ENCODE assay signal across 1 fruit fly cellular context in the genomic region with DNA sequence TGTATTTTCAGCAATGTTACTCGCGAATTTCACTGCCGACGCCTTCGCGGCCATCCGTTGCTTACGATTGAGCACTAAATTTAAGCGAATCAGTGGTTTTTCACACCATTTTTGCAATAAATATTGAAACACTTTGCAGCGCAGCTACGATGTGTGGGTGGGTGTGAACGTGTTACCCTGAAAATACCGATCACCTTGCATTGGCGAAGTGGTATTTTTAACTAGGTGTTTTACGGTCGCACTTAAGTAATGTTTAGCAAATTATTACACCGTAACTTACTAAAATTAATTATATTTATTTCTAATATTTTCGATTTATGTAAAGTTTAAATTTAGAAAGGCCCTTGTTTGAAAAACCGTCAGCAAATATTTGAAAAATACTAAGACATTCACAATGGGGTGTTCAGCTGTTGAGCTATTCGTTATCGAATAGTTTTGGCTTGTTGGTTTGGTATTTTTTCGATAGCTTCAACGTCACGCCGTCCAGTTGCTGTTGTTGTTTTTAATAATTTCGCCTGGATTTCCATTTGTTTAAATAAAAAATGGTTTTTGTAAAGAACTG.
TF ChIP-seq lines count a peak whose summit lies in the region.

TSS of gene syd (minus strand) at position 188 of the 562 bp plus-strand sequence.
TSS of gene Srp9 (plus strand) at position 441 of the 562 bp plus-strand sequence.

TF ChIP-seq in whole organism, embryonic, 481 proteins besides CTCF, POLR2A, EP300 and RAD21 (continued from another document):
- TF ChIP-seq CG13287 (GFP tag; IDR thresholded peaks at IDR 0.05; lab: Robert Waterston, UW; ENCODE audit: partially characterized antibody) (peak; percentile 54), sug (tag; optimal IDR thresholded peaks at IDR 0.05; lab: Kevin White, UChicago) (peak; percentile 20), phol (tag; optimal IDR thresholded peaks at IDR 0.05; lab: Kevin White, UChicago) (peak; percentile 17), unc-4 (GFP tag; IDR thresholded peaks at IDR 0.05; lab: Robert Waterston, UW; ENCODE audit: partially characterized antibody) (peak; percentile 23; the same call in 1 of the 2 replicates), CG9797 (GFP tag; optimal IDR thresholded peaks at IDR 0.05; lab: Kevin White, UChicago) (peak; percentile 81), Adf1 (GFP tag; IDR thresholded peaks at IDR 0.05; lab: Robert Waterston, UW) (0 out of 2 replicates have a peak, but pooled peaks have one; percentile 13), crp (GFP tag; optimal IDR thresholded peaks at IDR 0.05; lab: Kevin White, UChicago) (peak; percentile 16 to 84), CG17186 (GFP tag; optimal IDR thresholded peaks at IDR 0.05; lab: Kevin White, UChicago) (peak; percentile 19), stwl (tag; optimal IDR thresholded peaks at IDR 0.05; lab: Kevin White, UChicago) (peak; percentile 60), pzg (GFP tag; optimal IDR thresholded peaks at IDR 0.05; lab: Kevin White, UChicago) (peak; percentile 61), exex (tag; optimal IDR thresholded peaks at IDR 0.05; lab: Kevin White, UChicago) (peak; percentile 36), CG10267 (tag; optimal IDR thresholded peaks at IDR 0.05; lab: Kevin White, UChicago) (peak; percentile 59), ind (GFP tag; optimal IDR thresholded peaks at IDR 0.05; lab: Kevin White, UChicago) (no peak), CG17361 (GFP tag; IDR thresholded peaks at IDR 0.05; lab: Robert Waterston, UW) (0 out of 3 replicates have a peak, but pooled peaks have one; percentile 25), row (GFP tag; IDR thresholded peaks at IDR 0.05; lab: Robert Waterston, UW) (peak; percentile 12; the same call in 1 of the 3 replicates), Nf-YC (tag; optimal IDR thresholded peaks at IDR 0.05; lab: Kevin White, UChicago) (peak; percentile 38), CG17829 (tag; optimal IDR thresholded peaks at IDR 0.05; lab: Kevin White, UChicago) (peak; percentile 31), lbe (GFP tag; optimal IDR thresholded peaks at IDR 0.05; lab: Kevin White, UChicago) (peak; percentile 25), BEAF-32 (GFP tag; optimal IDR thresholded peaks at IDR 0.05; lab: Kevin White, UChicago) (peak; percentile 58), CG2116 (GFP tag; optimal IDR thresholded peaks at IDR 0.05; lab: Kevin White, UChicago) (peak; percentile 57), Ravus (GFP tag; IDR thresholded peaks at IDR 0.05; lab: Robert Waterston, UW) (no peak), CG15514 (GFP tag; optimal IDR thresholded peaks at IDR 0.05; lab: Kevin White, UChicago) (peak; percentile 45), CG12659 (GFP tag; optimal IDR thresholded peaks at IDR 0.05; lab: Kevin White, UChicago) (peak; percentile 68), trem (tag; optimal IDR thresholded peaks at IDR 0.05; lab: Kevin White, UChicago) (peak; percentile 74), gfzf (GFP tag; optimal IDR thresholded peaks at IDR 0.05; lab: Kevin White, UChicago) (peak; percentile 75), klu (GFP tag; IDR thresholded peaks at IDR 0.05; lab: Robert Waterston, UW) (peak; percentile 49; the same call in 1 of the 2 replicates), bcd (GFP tag; optimal IDR thresholded peaks at IDR 0.05; lab: Kevin White, UChicago) (no peak), sd (tag; optimal IDR thresholded peaks at IDR 0.05; lab: Kevin White, UChicago) (peak; percentile 58), ash1 (GFP tag; optimal IDR thresholded peaks at IDR 0.05; lab: Kevin White, UChicago) (no peak), nmo (GFP tag; optimal IDR thresholded peaks at IDR 0.05; lab: Kevin White, UChicago) (peak; percentile 55), sr (GFP tag; IDR thresholded peaks at IDR 0.05; lab: Robert Waterston, UW) (peak; percentile 38; the same call in 1 of the 3 replicates), CG8924 (tag; optimal IDR thresholded peaks at IDR 0.05; lab: Kevin White, UChicago) (peak; percentile 65), Scr (GFP tag; IDR thresholded peaks at IDR 0.05; lab: Robert Waterston, UW; ENCODE audit: partially characterized antibody) (peak; percentile 24; the same call in 1 of the 2 replicates), CG14710 (tag; optimal IDR thresholded peaks at IDR 0.05; lab: Kevin White, UChicago) (peak; percentile 64), E2f2 (GFP tag; IDR thresholded peaks at IDR 0.05; lab: Robert Waterston, UW) (peak; percentile 23; the same call in 1 of the 2 replicates), CG11560 (tag; IDR thresholded peaks at IDR 0.05; lab: Robert Waterston, UW) (peak; percentile 98), az2 (GFP tag; optimal IDR thresholded peaks at IDR 0.05; lab: Kevin White, UChicago) (no peak), Stat92E (GFP tag; optimal IDR thresholded peaks at IDR 0.05; lab: Kevin White, UChicago) (peak in 1 of 3 experiments; percentile 48), CG4617 (GFP tag; optimal IDR thresholded peaks at IDR 0.05; lab: Kevin White, UChicago; ENCODE audit: borderline replicate concordance) (peak; percentile 94), Hmr (GFP tag; optimal IDR thresholded peaks at IDR 0.05; lab: Kevin White, UChicago) (peak; percentile 31), CG4854 (GFP tag; optimal IDR thresholded peaks at IDR 0.05; lab: Kevin White, UChicago) (no peak), CG7357 (GFP tag; IDR thresholded peaks at IDR 0.05; lab: Robert Waterston, UW) (peak; percentile 26; the same call in 1 of the 3 replicates), ssp (GFP tag; IDR thresholded peaks at IDR 0.05; lab: Robert Waterston, UW) (peak; percentile 49), ro (GFP tag; IDR thresholded peaks at IDR 0.05; lab: Robert Waterston, UW) (no peak), CG17568 (GFP tag; optimal IDR thresholded peaks at IDR 0.05; lab: Kevin White, UChicago) (peak; percentile 24), Lhr (GFP tag; optimal IDR thresholded peaks at IDR 0.05; lab: Kevin White, UChicago) (peak; percentile 6), CG2712 (tag; optimal IDR thresholded peaks at IDR 0.05; lab: Kevin White, UChicago) (peak; percentile 99), CG12219 (GFP tag; optimal IDR thresholded peaks at IDR 0.05; lab: Kevin White, UChicago) (no peak), Med (GFP tag; lab: Kevin White, UChicago) (peak; percentile 64), Sox100B (GFP tag; optimal IDR thresholded peaks at IDR 0.05; lab: Kevin White, UChicago) (no peak)
